Worm (Caenorhabditis elegans): ENCODE results near the gene fbxb-74.
A peak's percentile ranks its signal among the peaks of the same experiment; 100 is the strongest.

The fbxb-74 gene

ce11 chrIV:4423885-4424284 is 15.2 kb downstream of the fbxb-74 start:
- TF ChIP-seq ceh-63 (GFP tag; optimal IDR thresholded peaks at IDR 0.05): no peak
- no peak for TF ChIP-seq lin-39 (tag; optimal IDR thresholded peaks at IDR 0.05)
- no peak for TF ChIP-seq unc-86 (tag; optimal IDR thresholded peaks at IDR 0.05)
- TF ChIP-seq aly-2 (tag; optimal IDR thresholded peaks at IDR 0.05): no peak
- no peak for TF ChIP-seq sptf-1 (tag; optimal IDR thresholded peaks at IDR 0.05)
- no peak for TF ChIP-seq Y116A8C.19 (tag; optimal IDR thresholded peaks at IDR 0.05; ENCODE audit: borderline replicate concordance)
- TF ChIP-seq nhr-76 (tag; optimal IDR thresholded peaks at IDR 0.05): no peak
- no peak for TF ChIP-seq hlh-4 (tag; optimal IDR thresholded peaks at IDR 0.05)
- no peak for TF ChIP-seq hpl-2 (GFP tag; optimal IDR thresholded peaks at IDR 0.05)
- no peak for TF ChIP-seq C04F5.9 (tag; optimal IDR thresholded peaks at IDR 0.05)
- no peak for TF ChIP-seq ces-1 (GFP tag; optimal IDR thresholded peaks at IDR 0.05)
- TF ChIP-seq alr-1 (tag; optimal IDR thresholded peaks at IDR 0.05; ENCODE audit: borderline replicate concordance): no peak
- no peak for TF ChIP-seq C34B4.2 (tag; optimal IDR thresholded peaks at IDR 0.05)
- no peak for TF ChIP-seq elt-3 (tag; optimal IDR thresholded peaks at IDR 0.05)
- TF ChIP-seq pag-3 (tag; optimal IDR thresholded peaks at IDR 0.05; ENCODE audit: borderline replicate concordance, insufficient read depth): no peak
- TF ChIP-seq unc-62 (GFP tag; optimal IDR thresholded peaks at IDR 0.05): no peak
- no peak for TF ChIP-seq unc-30 (tag; optimal IDR thresholded peaks at IDR 0.05)

- TF ChIP-seq sox-4 (tag; optimal IDR thresholded peaks at IDR 0.05) (no peak), pqm-1 (tag; optimal IDR thresholded peaks at IDR 0.05) (no peak), zag-1 (tag; optimal IDR thresholded peaks at IDR 0.05) (no peak)
These were observed 16.1 kb downstream of the fbxb-74 start for ce11 chrIV:4423026-4423425.

- TF ChIP-seq fos-1 (tag; optimal IDR thresholded peaks at IDR 0.05) (no peak), sox-4 (tag; optimal IDR thresholded peaks at IDR 0.05) (no peak), egl-13 (tag; optimal IDR thresholded peaks at IDR 0.05) (no peak), nhr-84 (tag; optimal IDR thresholded peaks at IDR 0.05) (no peak), fkh-4 (tag; optimal IDR thresholded peaks at IDR 0.05; ENCODE audit: borderline replicate concordance) (no peak), mab-9 (GFP tag; IDR thresholded peaks at IDR 0.05) (no peak), ceh-88 (GFP tag; IDR thresholded peaks at IDR 0.05) (no peak), unc-130 (tag; optimal IDR thresholded peaks at IDR 0.05) (no peak), ztf-11 (tag; optimal IDR thresholded peaks at IDR 0.05) (no peak), ztf-4 (tag; optimal IDR thresholded peaks at IDR 0.05) (no peak), ama-1 (optimal IDR thresholded peaks at IDR 0.05) (no peak), nhr-71 (tag; optimal IDR thresholded peaks at IDR 0.05) (no peak), jun-1 (tag; optimal IDR thresholded peaks at IDR 0.05) (no peak), alr-1 (tag; optimal IDR thresholded peaks at IDR 0.05; ENCODE audit: borderline replicate concordance) (no peak), C16A3.4 (tag; optimal IDR thresholded peaks at IDR 0.05) (no peak), skn-1 (tag; optimal IDR thresholded peaks at IDR 0.05) (no peak), efl-1 (optimal IDR thresholded peaks at IDR 0.05) (no peak), efl-1 (GFP tag; optimal IDR thresholded peaks at IDR 0.05 in 1 of 2) (no peak)
These were observed 17.1 kb downstream of the fbxb-74 start, which contains the start of gene clec-175 for ce11 chrIV:4422029-4422428. Gene clec-175 (plus strand): TSS chrIV:4422329.

ce11 chrIV:4413114-4413513 is 26.0 kb downstream of the fbxb-74 start:
- TF ChIP-seq efl-1 (optimal IDR thresholded peaks at IDR 0.05) (no peak), efl-1 (GFP tag; optimal IDR thresholded peaks at IDR 0.05 in 1 of 2) (peak in 1 of 2 experiments; percentile 58), F16B12.6 (tag; optimal IDR thresholded peaks at IDR 0.05) (no peak)

- TF ChIP-seq lin-35 (GFP tag; optimal IDR thresholded peaks at IDR 0.05) (no peak), efl-1 (optimal IDR thresholded peaks at IDR 0.05) (no peak), efl-1 (GFP tag; optimal IDR thresholded peaks at IDR 0.05 in 1 of 2) (peak in 1 of 2 experiments; percentile 60)
These were observed 27.1 kb downstream of the fbxb-74 start for ce11 chrIV:4411948-4412335.

All from whole organism, L1 larva.